Fruit fly (Drosophila melanogaster) S2 (cell line): ENCODE data around the gene Uch-L5.

Experiments
- CG8478 ChIP-seq: fragments of >200 bp; optimal IDR thresholded peaks from 2 replicates; lab custom pipeline; 2018
- CTCF ChIP-seq, 2 experiments: fragments of >200 bp; optimal IDR thresholded peaks; 2 replicates each; lab custom pipeline; 2018

dm6 chr3L:9505713-9506062 lies 28.9 kb upstream of the Uch-L5 start:
- TF ChIP-seq CTCF (optimal IDR thresholded peaks at IDR 0.05; lab: Kevin White, UChicago), result no peak
- TF ChIP-seq CG8478 (lab: Kevin White, UChicago), result no peak
